In genomic region chrX:15709624-15709983, dm6 we compare ENCODE assay signal across 2 fruit fly cellular contexts.
A peak's percentile ranks its signal among the peaks of the same experiment; 100 is the strongest.
TF ChIP-seq lines count a peak whose summit lies in the region.

No protein-coding gene starts in this region.

TF ChIP-seq in whole organism, embryonic, 481 proteins besides CTCF, POLR2A, EP300 and RAD21 (continued from another document):
- TF ChIP-seq Trl (optimal IDR thresholded peaks at IDR 0.05; lab: Kevin White, UChicago) (peak in 1 of 2 experiments; percentile 28), Trl (GFP tag; optimal IDR thresholded peaks at IDR 0.05; lab: Kevin White, UChicago) (no peak), HLH54F (GFP tag; optimal IDR thresholded peaks at IDR 0.05; lab: Kevin White, UChicago) (no peak), CG4730 (GFP tag; IDR thresholded peaks at IDR 0.05; lab: Robert Waterston, UW) (0 out of 2 replicates have a peak, but pooled peaks have one; percentile 15), CG9727 (GFP tag; optimal IDR thresholded peaks at IDR 0.05; lab: Kevin White, UChicago) (peak; percentile 19), CG14441 (GFP tag; IDR thresholded peaks at IDR 0.05; lab: Robert Waterston, UW) (peak; percentile 39; the same call in 1 of the 2 replicates), CG17361 (GFP tag; IDR thresholded peaks at IDR 0.05; lab: Robert Waterston, UW) (no peak), CG14050 (GFP tag; IDR thresholded peaks at IDR 0.05; lab: Robert Waterston, UW) (no peak), sc (optimal IDR thresholded peaks at IDR 0.05; lab: Kevin White, UChicago) (no peak), sc (GFP tag; optimal IDR thresholded peaks at IDR 0.05; lab: Kevin White, UChicago) (no peak), pan (optimal IDR thresholded peaks at IDR 0.05; lab: Kevin White, UChicago) (no peak), pan (GFP tag; optimal IDR thresholded peaks at IDR 0.05 in 1 of 2, IDR thresholded peaks at IDR 0.05 in 1 of 2) (peak in 1 of 2 experiments; percentile 28), slbo (GFP tag; IDR thresholded peaks at IDR 0.05; lab: Robert Waterston, UW) (peak; percentile 51; the same call in 1 of the 2 replicates), chinmo (GFP tag; IDR thresholded peaks at IDR 0.05; lab: Robert Waterston, UW; ENCODE audit: partially characterized antibody) (0 out of 4 replicates have a peak, but pooled peaks have one; percentile 8), CG10979 (tag; optimal IDR thresholded peaks at IDR 0.05; lab: Kevin White, UChicago) (peak; percentile 1), CG13123 (GFP tag; optimal IDR thresholded peaks at IDR 0.05; lab: Kevin White, UChicago) (no peak), zfh2 (GFP tag; optimal IDR thresholded peaks at IDR 0.05; lab: Kevin White, UChicago) (no peak), E2f1 (GFP tag; IDR thresholded peaks at IDR 0.05; lab: Robert Waterston, UW) (peak; percentile 33; the same call in 1 of the 2 replicates), Med (GFP tag; lab: Kevin White, UChicago) (peak; percentile 80), CG1832 (GFP tag; optimal IDR thresholded peaks at IDR 0.05; lab: Kevin White, UChicago) (peak; percentile 84), kah (GFP tag; optimal IDR thresholded peaks at IDR 0.05; lab: Kevin White, UChicago) (peak; percentile 72), crol (GFP tag; IDR thresholded peaks at IDR 0.05; lab: Robert Waterston, UW) (peak; percentile 8; the same call in 1 of the 2 replicates), pita (GFP tag; optimal IDR thresholded peaks at IDR 0.05; lab: Kevin White, UChicago) (no peak), sr (GFP tag; IDR thresholded peaks at IDR 0.05; lab: Robert Waterston, UW) (0 out of 3 replicates have a peak, but pooled peaks have one; percentile 38), CG2678 (tag; optimal IDR thresholded peaks at IDR 0.05; lab: Kevin White, UChicago) (peak; percentile 3), Pdp1 (GFP tag; optimal IDR thresholded peaks at IDR 0.05; lab: Kevin White, UChicago) (no peak), CG12769 (tag; optimal IDR thresholded peaks at IDR 0.05; lab: Kevin White, UChicago) (peak; percentile 38), sob (GFP tag; IDR thresholded peaks at IDR 0.05; lab: Robert Waterston, UW) (0 out of 2 replicates have a peak, but pooled peaks have one; percentile 31), CG3847 (GFP tag; IDR thresholded peaks at IDR 0.05; lab: Robert Waterston, UW) (0 out of 2 replicates have a peak, but pooled peaks have one; percentile 6), Ptx1 (GFP tag; IDR thresholded peaks at IDR 0.05; lab: Robert Waterston, UW) (peak; percentile 19; the same call in 1 of the 2 replicates), ATbp (GFP tag; optimal IDR thresholded peaks at IDR 0.05; lab: Kevin White, UChicago) (peak; percentile 20), CG34422 (GFP tag; IDR thresholded peaks at IDR 0.05; lab: Robert Waterston, UW) (peak; percentile 42; the same call in 1 of the 3 replicates), CG12071 (GFP tag; optimal IDR thresholded peaks at IDR 0.05; lab: Kevin White, UChicago) (peak; percentile 15), dysf (GFP tag; IDR thresholded peaks at IDR 0.05; lab: Robert Waterston, UW) (0 out of 3 replicates have a peak, but pooled peaks have one; percentile 10), CG15601 (tag; optimal IDR thresholded peaks at IDR 0.05; lab: Kevin White, UChicago) (peak; percentile 56), CG9609 (GFP tag; optimal IDR thresholded peaks at IDR 0.05; lab: Kevin White, UChicago) (peak; percentile 4), CG10321 (GFP tag; IDR thresholded peaks at IDR 0.05; lab: Robert Waterston, UW) (peak; percentile 44), sens (GFP tag; lab: Kevin White, UChicago) (peak; percentile 68), Rfx (GFP tag; IDR thresholded peaks at IDR 0.05; lab: Robert Waterston, UW) (peak; percentile 64), Meics (GFP tag; optimal IDR thresholded peaks at IDR 0.05; lab: Kevin White, UChicago) (peak; percentile 22), CG32532 (GFP tag; IDR thresholded peaks at IDR 0.05; lab: Robert Waterston, UW) (peak; percentile 34; the same call in 1 of the 2 replicates), CG8290 (GFP tag; optimal IDR thresholded peaks at IDR 0.05; lab: Kevin White, UChicago) (no peak), CG8290 (tag; optimal IDR thresholded peaks at IDR 0.05; lab: Kevin White, UChicago) (peak in 1 of 2 experiments; percentile 24), CG11456 (GFP tag; IDR thresholded peaks at IDR 0.05; lab: Robert Waterston, UW) (peak; percentile 52; the same call in 1 of the 3 replicates), CG11093 (GFP tag; IDR thresholded peaks at IDR 0.05; lab: Robert Waterston, UW) (no peak), CG1602 (GFP tag; optimal IDR thresholded peaks at IDR 0.05; lab: Kevin White, UChicago) (no peak), Ada2b (GFP tag; IDR thresholded peaks at IDR 0.05; lab: Robert Waterston, UW) (no peak), vnd (GFP tag; IDR thresholded peaks at IDR 0.05; lab: Robert Waterston, UW; ENCODE audit: partially characterized antibody) (no peak), Xrp1 (GFP tag; IDR thresholded peaks at IDR 0.05; lab: Robert Waterston, UW) (peak; percentile 34; the same call in 1 of the 2 replicates), Fer1 (GFP tag; optimal IDR thresholded peaks at IDR 0.05; lab: Kevin White, UChicago) (peak; percentile 13), CG6813 (GFP tag; optimal IDR thresholded peaks at IDR 0.05; lab: Kevin White, UChicago) (peak; percentile 1), CG2712 (tag; optimal IDR thresholded peaks at IDR 0.05; lab: Kevin White, UChicago) (peak; percentile 1), CG15269 (tag; optimal IDR thresholded peaks at IDR 0.05; lab: Kevin White, UChicago) (peak; percentile 35), CG6689 (GFP tag; IDR thresholded peaks at IDR 0.05; lab: Robert Waterston, UW) (0 out of 2 replicates have a peak, but pooled peaks have one; percentile 15), Drgx (GFP tag; IDR thresholded peaks at IDR 0.05; lab: Robert Waterston, UW) (0 out of 2 replicates have a peak, but pooled peaks have one; percentile 16), CG3726 (GFP tag; IDR thresholded peaks at IDR 0.05; lab: Robert Waterston, UW) (no peak), ara (GFP tag; IDR thresholded peaks at IDR 0.05; lab: Robert Waterston, UW) (0 out of 2 replicates have a peak, but pooled peaks have one; percentile 22), otp (GFP tag; IDR thresholded peaks at IDR 0.05; lab: Robert Waterston, UW) (0 out of 3 replicates have a peak, but pooled peaks have one; percentile 12), CG12219 (GFP tag; optimal IDR thresholded peaks at IDR 0.05; lab: Kevin White, UChicago) (peak; percentile 2), CG34376 (GFP tag; optimal IDR thresholded peaks at IDR 0.05; lab: Kevin White, UChicago) (no peak)

TF ChIP-seq in whole organism, prepupa, 60 proteins besides CTCF, POLR2A, EP300 and RAD21 (continued from another document):
- TF ChIP-seq CG10669 (GFP tag; optimal IDR thresholded peaks at IDR 0.05; lab: Kevin White, UChicago) (no peak), dac (GFP tag; optimal IDR thresholded peaks at IDR 0.05; lab: Kevin White, UChicago) (no peak), Eip75B (GFP tag; optimal IDR thresholded peaks at IDR 0.05; lab: Kevin White, UChicago) (peak; percentile 36), CG11294 (GFP tag; IDR thresholded peaks at IDR 0.05; lab: Robert Waterston, UW) (no peak), CG10631 (GFP tag; optimal IDR thresholded peaks at IDR 0.05; lab: Kevin White, UChicago) (no peak), cyc (GFP tag; optimal IDR thresholded peaks at IDR 0.05; lab: Kevin White, UChicago) (no peak), fd59A (GFP tag; optimal IDR thresholded peaks at IDR 0.05; lab: Kevin White, UChicago) (no peak), CG11762 (GFP tag; optimal IDR thresholded peaks at IDR 0.05; lab: Kevin White, UChicago; ENCODE audit: insufficient read depth) (no peak), CG8119 (GFP tag; IDR thresholded peaks at IDR 0.05; lab: Robert Waterston, UW) (no peak; the same call in 2 of the 3 replicates), OdsH (GFP tag; optimal IDR thresholded peaks at IDR 0.05; lab: Kevin White, UChicago) (no peak), CG31627 (GFP tag; optimal IDR thresholded peaks at IDR 0.05; lab: Kevin White, UChicago) (no peak), Sox14 (GFP tag; optimal IDR thresholded peaks at IDR 0.05; lab: Kevin White, UChicago) (peak; percentile 33), net (GFP tag; optimal IDR thresholded peaks at IDR 0.05; lab: Kevin White, UChicago) (no peak), CG3032 (tag; optimal IDR thresholded peaks at IDR 0.05; lab: Kevin White, UChicago) (peak; percentile 9), achi (GFP tag; optimal IDR thresholded peaks at IDR 0.05; lab: Kevin White, UChicago) (peak; percentile 37), Sox15 (GFP tag; optimal IDR thresholded peaks at IDR 0.05; lab: Kevin White, UChicago) (no peak), svp (GFP tag; lab: Kevin White, UChicago) (peak; percentile 72), fkh (GFP tag; optimal IDR thresholded peaks at IDR 0.05; lab: Kevin White, UChicago) (no peak), CG8632 (GFP tag; optimal IDR thresholded peaks at IDR 0.05; lab: Kevin White, UChicago) (no peak), ss (GFP tag; optimal IDR thresholded peaks at IDR 0.05; lab: Kevin White, UChicago) (no peak), CG6792 (GFP tag; optimal IDR thresholded peaks at IDR 0.05; lab: Kevin White, UChicago) (peak; percentile 37), CG32006 (GFP tag; optimal IDR thresholded peaks at IDR 0.05; lab: Kevin White, UChicago) (no peak), Blimp-1 (GFP tag; optimal IDR thresholded peaks at IDR 0.05; lab: Kevin White, UChicago) (no peak), Eip78C (GFP tag; lab: Kevin White, UChicago) (peak; percentile 53), esn (GFP tag; optimal IDR thresholded peaks at IDR 0.05; lab: Kevin White, UChicago) (peak; percentile 23), CG8319 (GFP tag; optimal IDR thresholded peaks at IDR 0.05; lab: Kevin White, UChicago) (peak; percentile 14), eg (GFP tag; IDR thresholded peaks at IDR 0.05; lab: Robert Waterston, UW) (no peak), CG16779 (tag; optimal IDR thresholded peaks at IDR 0.05; lab: Kevin White, UChicago) (no peak), Ets96B (tag; optimal IDR thresholded peaks at IDR 0.05; lab: Kevin White, UChicago) (no peak), dsx (GFP tag; optimal IDR thresholded peaks at IDR 0.05; lab: Kevin White, UChicago; ENCODE audit: poor library complexity, severe bottlenecking) (no peak), CG1621 (tag; optimal IDR thresholded peaks at IDR 0.05; lab: Kevin White, UChicago) (peak; percentile 28), Gug (GFP tag; IDR thresholded peaks at IDR 0.05; lab: Robert Waterston, UW) (no peak), Eip93F (GFP tag; optimal IDR thresholded peaks at IDR 0.05; lab: Kevin White, UChicago) (no peak), pdm3 (GFP tag; optimal IDR thresholded peaks at IDR 0.05; lab: Kevin White, UChicago) (no peak), CG7368 (GFP tag; optimal IDR thresholded peaks at IDR 0.05; lab: Kevin White, UChicago) (no peak), vri (GFP tag; optimal IDR thresholded peaks at IDR 0.05; lab: Kevin White, UChicago) (no peak)
